Worm (Caenorhabditis elegans): Measurements from ENCODE around the gene wdr-60.

- TF ChIP-seq egl-27 (tag; optimal IDR thresholded peaks at IDR 0.05) (no peak), blmp-1 (tag; optimal IDR thresholded peaks at IDR 0.05) (no peak), nhr-76 (tag; optimal IDR thresholded peaks at IDR 0.05) (no peak), ceh-82 (tag; optimal IDR thresholded peaks at IDR 0.05) (no peak), lin-13 (GFP tag; optimal IDR thresholded peaks at IDR 0.05) (no peak), unc-130 (tag; optimal IDR thresholded peaks at IDR 0.05) (no peak), nhr-237 (tag; optimal IDR thresholded peaks at IDR 0.05) (no peak), elt-3 (tag; optimal IDR thresholded peaks at IDR 0.05) (no peak), F16B12.6 (tag; optimal IDR thresholded peaks at IDR 0.05) (no peak)
Measured at ce11 chrIII:4961281-4961680, 25.7 kb upstream of the wdr-60 start.
